Worm (Caenorhabditis elegans) whole organism, late embryonic: ENCODE data around the gene osm-7.
A peak's percentile ranks its signal among the peaks of the same experiment; 100 is the strongest.

Experiments used
- F13H6.1 ChIP-seq: sonication (generic microtip); optimal IDR thresholded peaks from 2 replicates; lab custom pipeline; 2016; ENCODE audit warnings: missing genetic modification characterization, missing compliant biosample characterization
- K02D7.2 ChIP-seq: sonication (generic microtip); optimal IDR thresholded peaks from 2 replicates; lab custom pipeline; 2017; ENCODE audit warnings: mild to moderate bottlenecking, missing genetic modification characterization, missing compliant biosample characterization
- ahr-1 ChIP-seq: sonication (generic microtip); optimal IDR thresholded peaks from 2 replicates; lab custom pipeline; 2016; ENCODE audit warnings: missing genetic modification characterization, missing compliant biosample characterization
- ama-1 ChIP-seq: fragments of 150-350 bp; optimal IDR thresholded peaks from 2 replicates; lab custom pipeline; 2014
- ceh-14 ChIP-seq: sonication (generic microtip); optimal IDR thresholded peaks from 2 replicates; lab custom pipeline; 2016; ENCODE audit warnings: missing genotype, missing genetic modification characterization, missing compliant biosample characterization
- ceh-19 ChIP-seq: fragments of 200-800 bp; sonication (Bioruptor generic); optimal IDR thresholded peaks from 2 replicates; lab custom pipeline; 2018; ENCODE audit warnings: mild to moderate bottlenecking, missing genetic modification characterization, missing compliant biosample characterization
- ceh-2 ChIP-seq: sonication (generic microtip); optimal IDR thresholded peaks from 2 replicates; lab custom pipeline; 2016; ENCODE audit warnings: missing genotype, missing genetic modification characterization, missing compliant biosample characterization
- ceh-22 ChIP-seq: sonication (generic microtip); optimal IDR thresholded peaks from 2 replicates; lab custom pipeline; 2017; ENCODE audit warnings: missing biosample characterization, missing genetic modification characterization
- ceh-31 ChIP-seq: sonication (generic microtip); optimal IDR thresholded peaks from 2 replicates; lab custom pipeline; 2016; ENCODE audit warnings: missing genetic modification characterization, missing compliant biosample characterization
- ceh-48 ChIP-seq: sonication (generic microtip); optimal IDR thresholded peaks from 2 replicates; lab custom pipeline; 2016; ENCODE audit warnings: missing genetic modification characterization, inconsistent platforms, missing compliant biosample characterization
- ceh-9 ChIP-seq: sonication (generic microtip); optimal IDR thresholded peaks from 2 replicates; lab custom pipeline; 2016; ENCODE audit warnings: mild to moderate bottlenecking, missing genetic modification characterization, inconsistent platforms, missing compliant biosample characterization
- dve-1 ChIP-seq: sonication (generic microtip); optimal IDR thresholded peaks from 2 replicates; lab custom pipeline; 2017; ENCODE audit warnings: antibody characterized with exemption, mild to moderate bottlenecking, missing genetic modification characterization, missing compliant biosample characterization
- elt-2 ChIP-seq: sonication (generic microtip); optimal IDR thresholded peaks from 2 replicates; lab custom pipeline; 2016; ENCODE audit warnings: missing genetic modification reagents, missing genetic modification characterization, missing compliant biosample characterization
- elt-4 ChIP-seq: sonication (generic microtip); optimal IDR thresholded peaks from 2 replicates; lab custom pipeline; 2016; ENCODE audit warnings: missing genetic modification characterization, missing compliant biosample characterization
- ets-4 ChIP-seq: sonication (generic microtip); optimal IDR thresholded peaks from 2 replicates; lab custom pipeline; 2016; ENCODE audit warnings: missing genetic modification characterization, missing compliant biosample characterization
- eyg-1 ChIP-seq: sonication (generic microtip); optimal IDR thresholded peaks from 2 replicates; lab custom pipeline; 2016; ENCODE audit warnings: missing genotype, missing genetic modification characterization, missing compliant biosample characterization
- fkh-10 ChIP-seq: fragments of 150-350 bp; optimal IDR thresholded peaks from 2 replicates; lab custom pipeline; 2014; ENCODE audit warnings: missing biosample characterization, missing genetic modification reagents, missing genetic modification characterization
- fkh-6 ChIP-seq: sonication (generic microtip); optimal IDR thresholded peaks from 2 replicates; lab custom pipeline; 2016; ENCODE audit warnings: missing genetic modification characterization, missing compliant biosample characterization
- hlh-30 ChIP-seq: sonication (generic microtip); optimal IDR thresholded peaks from 2 replicates; lab custom pipeline; 2017; ENCODE audit warnings: antibody characterized with exemption, missing genetic modification characterization, missing compliant biosample characterization; ENCODE audit not compliant: insufficient read depth
- lin-11 ChIP-seq: fragments of 200-800 bp; sonication (Bioruptor generic); optimal IDR thresholded peaks from 2 replicates; lab custom pipeline; 2018; ENCODE audit warnings: mild to moderate bottlenecking, missing genetic modification characterization, missing compliant biosample characterization
- mec-3 ChIP-seq: sonication (generic microtip); optimal IDR thresholded peaks from 2 replicates; lab custom pipeline; 2016; ENCODE audit warnings: borderline replicate concordance, missing genetic modification characterization, missing compliant biosample characterization
- nfya-1 ChIP-seq: sonication (generic microtip); optimal IDR thresholded peaks from 2 replicates; lab custom pipeline; 2017; ENCODE audit warnings: missing genetic modification characterization, mild to moderate bottlenecking, missing compliant biosample characterization, antibody characterized with exemption, moderate library complexity
- nhr-11 ChIP-seq: fragments of 150-350 bp; optimal IDR thresholded peaks from 2 replicates; lab custom pipeline; 2014; ENCODE audit warnings: missing biosample characterization, missing genetic modification characterization
- nhr-232 ChIP-seq: sonication (generic microtip); optimal IDR thresholded peaks from 2 replicates; lab custom pipeline; 2016; ENCODE audit warnings: missing genetic modification characterization, missing compliant biosample characterization
- npax-4 ChIP-seq: sonication (generic microtip); optimal IDR thresholded peaks from 2 replicates; lab custom pipeline; 2016; ENCODE audit warnings: missing genetic modification characterization, missing compliant biosample characterization
- odd-2 ChIP-seq: sonication (generic microtip); optimal IDR thresholded peaks from 2 replicates; lab custom pipeline; 2017; ENCODE audit warnings: antibody characterized with exemption, mild to moderate bottlenecking, missing genetic modification characterization, missing compliant biosample characterization
- pag-3 ChIP-seq: sonication (generic microtip); optimal IDR thresholded peaks from 2 replicates; lab custom pipeline; 2016; ENCODE audit warnings: missing compliant biosample characterization, missing genetic modification characterization, borderline replicate concordance
- pat-9 ChIP-seq: fragments of 200-800 bp; sonication (Bioruptor generic); optimal IDR thresholded peaks from 2 replicates; lab custom pipeline; 2018; ENCODE audit warnings: mild to moderate bottlenecking, missing genetic modification characterization, moderate library complexity, missing compliant biosample characterization
- pax-1 ChIP-seq: fragments of 150-350 bp; optimal IDR thresholded peaks from 2 replicates; lab custom pipeline; 2014; ENCODE audit warnings: missing biosample characterization, missing genetic modification characterization
- pha-2 ChIP-seq: sonication (generic microtip); optimal IDR thresholded peaks from 2 replicates; lab custom pipeline; 2017; ENCODE audit warnings: mild to moderate bottlenecking, missing genetic modification characterization, missing compliant biosample characterization
- pha-4 ChIP-seq: fragments of 150-350 bp; optimal IDR thresholded peaks from 2 replicates; lab custom pipeline; 2018; ENCODE audit warnings: missing biosample characterization, missing genetic modification reagents, missing genetic modification characterization
- pqm-1 ChIP-seq: sonication (generic microtip); optimal IDR thresholded peaks from 2 replicates; lab custom pipeline; 2016; ENCODE audit warnings: missing genetic modification characterization, missing compliant biosample characterization
- rnt-1 ChIP-seq: sonication (generic microtip); optimal IDR thresholded peaks from 2 replicates; lab custom pipeline; 2016; ENCODE audit warnings: missing genetic modification characterization, missing compliant biosample characterization
- sdc-2 ChIP-seq: sonication (generic microtip); optimal IDR thresholded peaks from 2 replicates; lab custom pipeline; 2016; ENCODE audit warnings: missing genotype, missing genetic modification characterization, missing compliant biosample characterization
- sox-2 ChIP-seq: fragments of 200-800 bp; sonication (Bioruptor generic); IDR thresholded peaks from 2 replicates; pipeline ENCODE4 v1.3.6; 2022; ENCODE audit warnings: missing genetic modification reagents, missing genetic modification characterization, missing compliant biosample characterization
- syd-9 ChIP-seq: sonication (generic microtip); optimal IDR thresholded peaks from 2 replicates; lab custom pipeline; 2016; ENCODE audit warnings: mild to moderate bottlenecking, missing genetic modification characterization, moderate library complexity, missing compliant biosample characterization
- tbx-7 ChIP-seq: sonication (generic microtip); optimal IDR thresholded peaks from 2 replicates; lab custom pipeline; 2016; ENCODE audit warnings: missing genotype, missing genetic modification characterization, missing compliant biosample characterization
- unc-3 ChIP-seq, 2 experiments: fragments of 200-800 bp in 1 of 2; sonication (Bioruptor generic) in 1 of 2; sonication (generic microtip) in 1 of 2; conservative IDR thresholded peaks in 1 of 2; optimal IDR thresholded peaks in 1 of 2; 2 replicates each; pipeline versions ENCODE4 v1.3.6 to Lab custom; 2016 to 2022; ENCODE audit warnings: missing compliant biosample characterization in 2 of 2, missing genetic modification characterization in 2 of 2, missing genetic modification reagents in 1 of 2
- unc-42 ChIP-seq: sonication (generic microtip); optimal IDR thresholded peaks from 2 replicates; lab custom pipeline; 2016; ENCODE audit warnings: missing genotype, missing genetic modification characterization, missing compliant biosample characterization

osm-7 gene

ce11 chrIII:13534704-13535103 lies 41.3 kb upstream of the osm-7 start:
- TF ChIP-seq ceh-2 = no peak
- TF ChIP-seq mec-3 = no peak
- no peak for TF ChIP-seq ceh-48
- TF ChIP-seq nhr-232 (tag; lab: Kevin White, UChicago) = no peak
- TF ChIP-seq rnt-1 (tag; lab: Kevin White, UChicago) = no peak

DNA sequence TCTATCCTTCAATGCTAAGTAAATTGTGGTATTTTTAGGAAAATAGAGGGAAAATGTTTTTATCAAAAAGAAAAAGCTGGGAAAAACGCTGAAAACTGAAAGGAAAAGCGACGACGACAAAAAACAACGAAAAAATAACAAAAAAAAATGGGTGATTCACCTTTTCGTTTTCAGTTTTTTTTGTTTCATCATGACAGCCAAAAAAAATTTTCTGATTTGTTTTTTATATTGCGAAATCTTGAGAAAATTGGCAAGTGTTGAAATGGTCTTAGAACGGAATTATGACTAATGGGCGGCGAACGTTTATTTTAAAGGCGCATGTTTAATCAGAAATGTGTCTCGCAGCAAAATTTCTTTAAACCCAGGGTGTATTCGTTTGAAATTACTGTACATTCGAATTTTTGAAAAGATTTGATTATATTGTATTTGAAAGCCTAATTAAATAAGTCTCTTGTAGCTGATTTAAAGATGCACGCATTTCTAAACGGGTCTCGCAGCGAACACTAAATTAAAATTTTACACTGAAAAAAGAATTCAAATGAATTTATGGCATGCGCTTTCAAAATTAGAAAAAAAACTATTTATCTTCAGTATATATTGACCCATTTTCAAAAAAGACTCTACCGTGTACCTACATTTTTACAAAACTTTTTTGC lies 40.1 kb upstream of the osm-7 start:
- no peak for TF ChIP-seq unc-42
- TF ChIP-seq unc-3 (GFP tag; conservative IDR thresholded peaks at IDR 0.05; lab: Robert Waterston, UW) = no peak
- TF ChIP-seq unc-3 (tag; optimal IDR thresholded peaks at IDR 0.05; lab: Kevin White, UChicago) = no peak
- no peak for TF ChIP-seq ets-4 (tag; lab: Kevin White, UChicago)
- no peak for TF ChIP-seq ceh-9 (tag; lab: Kevin White, UChicago)
- no peak for TF ChIP-seq lin-11 (tag; lab: Kevin White, UChicago)
- TF ChIP-seq odd-2 = no peak
- no peak for TF ChIP-seq pqm-1 (tag; lab: Kevin White, UChicago)
- TF ChIP-seq ama-1 (lab: Kevin White, UChicago) = no peak
- TF ChIP-seq dve-1 (tag; lab: Kevin White, UChicago) = no peak
- no peak for TF ChIP-seq elt-4 (tag; lab: Kevin White, UChicago)
- no peak for TF ChIP-seq pha-2
- TF ChIP-seq syd-9 (tag; lab: Kevin White, UChicago) = no peak
- TF ChIP-seq pax-1 (tag; lab: Kevin White, UChicago) = no peak
- no peak for TF ChIP-seq pat-9 (tag; lab: Kevin White, UChicago)
- TF ChIP-seq, all 69 proteins: peak for 0

ce11 chrIII:13540791-13541190 lies 35.2 kb upstream of the osm-7 start:
- TF ChIP-seq fkh-10 (GFP tag; lab: Kevin White, UChicago) = no peak
- no peak for TF ChIP-seq ceh-22 (tag; lab: Kevin White, UChicago)
- TF ChIP-seq lin-11 (tag; lab: Kevin White, UChicago) = no peak
- TF ChIP-seq nhr-11 = no peak
- no peak for TF ChIP-seq ceh-9 (tag; lab: Kevin White, UChicago)
- no peak for TF ChIP-seq ceh-14
- no peak for TF ChIP-seq K02D7.2
- no peak for TF ChIP-seq nfya-1 (tag; lab: Kevin White, UChicago)
- TF ChIP-seq pag-3 (tag; lab: Kevin White, UChicago) = no peak
- no peak for TF ChIP-seq eyg-1 (tag; lab: Kevin White, UChicago)
- no peak for TF ChIP-seq tbx-7
- TF ChIP-seq F13H6.1 (tag; lab: Kevin White, UChicago) = no peak
- TF ChIP-seq unc-3 (GFP tag; conservative IDR thresholded peaks at IDR 0.05; lab: Robert Waterston, UW) = no peak
- TF ChIP-seq unc-3 (tag; optimal IDR thresholded peaks at IDR 0.05; lab: Kevin White, UChicago) = no peak
- no peak for TF ChIP-seq ahr-1
- no peak for TF ChIP-seq pha-4 (tag; lab: Kevin White, UChicago)
- TF ChIP-seq sdc-2 (tag; lab: Kevin White, UChicago) = no peak
- no peak for TF ChIP-seq pha-2
- no peak for TF ChIP-seq sox-2
- no peak for TF ChIP-seq ceh-2
- TF ChIP-seq ceh-31 = no peak
- TF ChIP-seq, all 69 proteins: peak for 0

- TF ChIP-seq elt-2 (peak; percentile 46), hlh-30 (tag; lab: Kevin White, UChicago) (peak; percentile 32), fkh-6 (tag; lab: Kevin White, UChicago) (no peak), npax-4 (tag; lab: Kevin White, UChicago) (no peak), pqm-1 (tag; lab: Kevin White, UChicago) (no peak), ceh-19 (GFP tag; lab: Kevin White, UChicago) (no peak)
These were observed 33.5 kb upstream of the osm-7 start for ce11 chrIII:13542458-13542857.
